Worm (Caenorhabditis elegans): Measurements from ENCODE around the gene rmd-6.

ce11 chrIV:5077918-5078317, 9.3 kb downstream of the rmd-6 start:
- TF ChIP-seq nhr-77 (tag; optimal IDR thresholded peaks at IDR 0.05) (no peak), nhr-25 (tag; optimal IDR thresholded peaks at IDR 0.05) (no peak), zag-1 (tag; optimal IDR thresholded peaks at IDR 0.05) (no peak), unc-62 (GFP tag; optimal IDR thresholded peaks at IDR 0.05) (no peak)
